Fruit fly (Drosophila melanogaster): ENCODE results near the gene CG43076.
A peak's percentile ranks its signal among the peaks of the same experiment; 100 is the strongest.

The CG43076 gene

dm6 chrX:15216048-15216447, 7.3 kb downstream of the CG43076 start (continued):
- TF ChIP-seq tap (tag; optimal IDR thresholded peaks at IDR 0.05) (peak; percentile 57), CG1602 (GFP tag; optimal IDR thresholded peaks at IDR 0.05) (peak; percentile 28), CG4404 (GFP tag; IDR thresholded peaks at IDR 0.05) (peak; percentile 47), emc (GFP tag; optimal IDR thresholded peaks at IDR 0.05) (no peak), ranshi (GFP tag; IDR thresholded peaks at IDR 0.05) (peak; percentile 34; the same call in 1 of the 2 replicates), ken (GFP tag; IDR thresholded peaks at IDR 0.05) (peak; percentile 61; the same call in 1 of the 3 replicates), CG14860 (GFP tag; IDR thresholded peaks at IDR 0.05; ENCODE audit: partially characterized antibody) (no peak), Deaf1 (tag; optimal IDR thresholded peaks at IDR 0.05) (peak; percentile 40), CG8359 (GFP tag; optimal IDR thresholded peaks at IDR 0.05; ENCODE audit: borderline replicate concordance) (no peak), eve (GFP tag; optimal IDR thresholded peaks at IDR 0.05) (peak in 1 of 2 experiments; percentile 52), hth (optimal IDR thresholded peaks at IDR 0.05) (no peak), bowl (GFP tag; IDR thresholded peaks at IDR 0.05) (no peak), Lim3 (GFP tag; IDR thresholded peaks at IDR 0.05) (0 out of 2 replicates have a peak, but pooled peaks have one; percentile 16), repo (GFP tag; optimal IDR thresholded peaks at IDR 0.05) (no peak), Sry-δ (GFP tag; optimal IDR thresholded peaks at IDR 0.05) (no peak), h (optimal IDR thresholded peaks at IDR 0.05) (no peak), pho (GFP tag; optimal IDR thresholded peaks at IDR 0.05) (peak; percentile 23), Tbp (GFP tag; optimal IDR thresholded peaks at IDR 0.05) (no peak), CG32767 (GFP tag; IDR thresholded peaks at IDR 0.05) (peak; percentile 48; the same call in 1 of the 2 replicates), maf-S (GFP tag; optimal IDR thresholded peaks at IDR 0.05) (no peak), CG17328 (GFP tag; IDR thresholded peaks at IDR 0.05) (peak; percentile 29; the same call in 1 of the 2 replicates), zfh2 (GFP tag; optimal IDR thresholded peaks at IDR 0.05) (peak; percentile 41), Lhr (GFP tag; optimal IDR thresholded peaks at IDR 0.05) (no peak), CG1603 (tag; optimal IDR thresholded peaks at IDR 0.05) (peak; percentile 17), Dek (tag; optimal IDR thresholded peaks at IDR 0.05) (peak; percentile 61), dpn (GFP tag; optimal IDR thresholded peaks at IDR 0.05) (peak in 1 of 2 experiments; percentile 52), grau (tag; optimal IDR thresholded peaks at IDR 0.05) (peak; percentile 72), CG14014 (GFP tag; IDR thresholded peaks at IDR 0.05) (peak; percentile 65), ase (GFP tag; IDR thresholded peaks at IDR 0.05) (peak; percentile 52; the same call in 1 of the 3 replicates), CG10274 (GFP tag; optimal IDR thresholded peaks at IDR 0.05) (peak; percentile 13), pum (GFP tag; optimal IDR thresholded peaks at IDR 0.05) (no peak), CG9437 (GFP tag; optimal IDR thresholded peaks at IDR 0.05) (peak; percentile 29), lov (optimal IDR thresholded peaks at IDR 0.05) (no peak), lov (GFP tag; IDR thresholded peaks at IDR 0.05) (no peak), NC2β (GFP tag; optimal IDR thresholded peaks at IDR 0.05) (no peak), CG8944 (GFP tag; optimal IDR thresholded peaks at IDR 0.05) (no peak), amos (GFP tag; IDR thresholded peaks at IDR 0.05; ENCODE audit: partially characterized antibody) (no peak), CG12744 (GFP tag; optimal IDR thresholded peaks at IDR 0.05) (no peak), btn (GFP tag; optimal IDR thresholded peaks at IDR 0.05) (no peak), Hsf (GFP tag; optimal IDR thresholded peaks at IDR 0.05) (peak; percentile 51), MTF-1 (GFP tag; optimal IDR thresholded peaks at IDR 0.05; ENCODE audit: borderline replicate concordance) (no peak), CG10654 (GFP tag; optimal IDR thresholded peaks at IDR 0.05) (peak; percentile 53), Vsx1 (GFP tag; optimal IDR thresholded peaks at IDR 0.05) (peak; percentile 4), CG17912 (GFP tag; optimal IDR thresholded peaks at IDR 0.05) (no peak), D19B (GFP tag; optimal IDR thresholded peaks at IDR 0.05) (peak; percentile 41), NfI (GFP tag; optimal IDR thresholded peaks at IDR 0.05) (peak; percentile 65), fd96Cb (tag; optimal IDR thresholded peaks at IDR 0.05) (peak; percentile 60), CG3407 (GFP tag; optimal IDR thresholded peaks at IDR 0.05) (peak; percentile 28), inv (GFP tag; IDR thresholded peaks at IDR 0.05; ENCODE audit: partially characterized antibody) (no peak), CG15696 (tag; optimal IDR thresholded peaks at IDR 0.05) (peak; percentile 15), pita (GFP tag; optimal IDR thresholded peaks at IDR 0.05) (no peak), ara (GFP tag; IDR thresholded peaks at IDR 0.05) (peak; percentile 47; the same call in 1 of the 2 replicates)
